Worm (Caenorhabditis elegans) whole organism, mixed stage, embryonic: ENCODE data around the gene Y75B12A.2.

Source experiments
- bed-3 ChIP-seq: fragments of 200-800 bp; sonication (Bioruptor generic); optimal IDR thresholded peaks from 3 replicates; lab custom pipeline; 2018; ENCODE audit warnings: mild to moderate bottlenecking, missing genetic modification characterization, moderate library complexity, missing compliant biosample characterization
- ceh-39 ChIP-seq: fragments of 150-350 bp; optimal IDR thresholded peaks from 2 replicates; lab custom pipeline; 2014; ENCODE audit warnings: missing biosample characterization, missing genetic modification characterization
- ceh-83 ChIP-seq: fragments of 200-800 bp; sonication (Bioruptor generic); optimal IDR thresholded peaks from 2 replicates; lab custom pipeline; 2018; ENCODE audit warnings: mild to moderate bottlenecking, missing genetic modification characterization, missing compliant biosample characterization
- ces-1 ChIP-seq: fragments of 150-350 bp; optimal IDR thresholded peaks from 2 replicates; lab custom pipeline; 2014; ENCODE audit warnings: missing biosample characterization, missing genetic modification reagents, missing genetic modification characterization
- elt-3 ChIP-seq: fragments of 150-350 bp; optimal IDR thresholded peaks from 2 replicates; lab custom pipeline; 2014; ENCODE audit warnings: missing biosample characterization, missing genetic modification characterization
- ham-2 ChIP-seq: fragments of 200-800 bp; sonication (Bioruptor generic); optimal IDR thresholded peaks from 2 replicates; lab custom pipeline; 2018; ENCODE audit warnings: mild to moderate bottlenecking, missing genetic modification characterization, missing compliant biosample characterization
- lin-32 ChIP-seq: fragments of 200-800 bp; sonication (Bioruptor generic); optimal IDR thresholded peaks from 2 replicates; lab custom pipeline; 2018; ENCODE audit warnings: mild to moderate bottlenecking, missing genetic modification characterization, missing compliant biosample characterization
- lsy-2 ChIP-seq: fragments of 150-350 bp; optimal IDR thresholded peaks from 2 replicates; lab custom pipeline; 2014; ENCODE audit warnings: missing biosample characterization, missing genetic modification characterization
- mep-1 ChIP-seq: fragments of 150-350 bp; optimal IDR thresholded peaks from 2 replicates; lab custom pipeline; 2017; ENCODE audit warnings: missing biosample characterization, missing genetic modification reagents, missing genetic modification characterization, inconsistent platforms
- nhr-2 ChIP-seq: fragments of 150-350 bp; optimal IDR thresholded peaks from 2 replicates; lab custom pipeline; 2014; ENCODE audit warnings: missing biosample characterization, missing genetic modification characterization
- nhr-237 ChIP-seq: fragments of 150-350 bp; optimal IDR thresholded peaks from 2 replicates; lab custom pipeline; 2014; ENCODE audit warnings: missing biosample characterization, missing genetic modification characterization
- nhr-28 ChIP-seq: fragments of 150-350 bp; optimal IDR thresholded peaks from 2 replicates; lab custom pipeline; 2014; ENCODE audit warnings: missing biosample characterization, missing genetic modification characterization
- pha-4 ChIP-seq: fragments of 150-350 bp; optimal IDR thresholded peaks from 2 replicates; lab custom pipeline; 2018; ENCODE audit warnings: missing biosample characterization, missing genetic modification reagents, missing genetic modification characterization
- snpc-4 ChIP-seq: fragments of 150-350 bp; optimal IDR thresholded peaks from 2 replicates; lab custom pipeline; 2014; ENCODE audit warnings: missing biosample characterization, missing genetic modification characterization
- sptf-1 ChIP-seq: sonication (generic microtip); optimal IDR thresholded peaks from 2 replicates; lab custom pipeline; 2017; ENCODE audit warnings: mild to moderate bottlenecking, missing genetic modification characterization, moderate library complexity, missing compliant biosample characterization
- unc-120 ChIP-seq: sonication (generic microtip); optimal IDR thresholded peaks from 2 replicates; lab custom pipeline; 2017; ENCODE audit warnings: missing genetic modification characterization, missing compliant biosample characterization; ENCODE audit not compliant: poor library complexity, severe bottlenecking
- unc-62 ChIP-seq: fragments of 150-350 bp; optimal IDR thresholded peaks from 2 replicates; lab custom pipeline; 2014; ENCODE audit warnings: missing biosample characterization, missing genetic modification reagents, missing genetic modification characterization
- zip-8 ChIP-seq: fragments of 150-350 bp; optimal IDR thresholded peaks from 2 replicates; lab custom pipeline; 2014; ENCODE audit warnings: missing biosample characterization, missing genetic modification characterization
- ztf-11 ChIP-seq: fragments of 150-350 bp; optimal IDR thresholded peaks from 2 replicates; lab custom pipeline; 2014; ENCODE audit warnings: missing biosample characterization, missing genetic modification characterization

Gene Y75B12A.2

DNA sequence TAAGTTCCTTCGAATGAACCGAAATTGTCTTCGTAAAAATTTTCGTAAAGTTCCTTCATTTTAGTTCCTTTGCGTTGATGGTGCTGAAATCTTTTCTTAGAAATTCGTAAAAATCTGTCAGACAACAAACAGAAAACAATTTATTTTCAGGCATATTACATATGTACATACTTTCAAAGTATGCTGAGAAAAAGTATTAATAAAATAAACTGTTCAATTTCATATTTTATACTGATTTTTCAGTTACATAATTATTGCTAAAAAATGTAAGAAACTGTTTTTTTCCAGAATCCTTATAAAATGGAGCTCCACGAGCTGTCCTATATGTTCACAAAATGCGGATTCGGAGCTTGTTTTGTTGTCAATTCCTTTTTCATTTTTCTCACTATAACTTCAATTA, 49.3 kb downstream of the Y75B12A.2 start, which contains the start of gene str-45:
str-45 (plus strand) TSS at position 301 of the 400 bp plus-strand sequence.
- no peak for TF ChIP-seq zip-8 (tag; lab: Kevin White, UChicago)
- no peak for TF ChIP-seq elt-3 (tag; lab: Kevin White, UChicago)
- no peak for TF ChIP-seq ceh-83 (GFP tag; lab: Kevin White, UChicago)
- no peak for TF ChIP-seq unc-62 (GFP tag; lab: Kevin White, UChicago)
- TF ChIP-seq mep-1 (tag; lab: Kevin White, UChicago) = no peak
- no peak for TF ChIP-seq lsy-2 (tag; lab: Kevin White, UChicago)
- no peak for TF ChIP-seq nhr-28 (tag; lab: Kevin White, UChicago)
- no peak for TF ChIP-seq nhr-237 (tag; lab: Kevin White, UChicago)
- TF ChIP-seq nhr-2 = no peak
- no peak for TF ChIP-seq ztf-11
- TF ChIP-seq ham-2 (GFP tag; lab: Kevin White, UChicago) = no peak
- no peak for TF ChIP-seq bed-3 (GFP tag; lab: Kevin White, UChicago)
- TF ChIP-seq pha-4 = no peak
- TF ChIP-seq lin-32 (GFP tag; lab: Kevin White, UChicago) = no peak
- no peak for TF ChIP-seq snpc-4 (tag; lab: Kevin White, UChicago)
- no peak for TF ChIP-seq unc-120
- no peak for TF ChIP-seq ceh-39 (tag; lab: Kevin White, UChicago)
- no peak for TF ChIP-seq sptf-1
- no peak for TF ChIP-seq ces-1 (GFP tag; lab: Kevin White, UChicago)
